Worm (Caenorhabditis elegans) whole organism, L2 larva: ENCODE measurements around the gene F13H8.1.

ENCODE experiments used
- F13H6.1 ChIP-seq: sonication (generic microtip); optimal IDR thresholded peaks from 2 replicates; lab custom pipeline; 2016; ENCODE audit warnings: missing genetic modification characterization, missing compliant biosample characterization
- ZK546.5 ChIP-seq: sonication (generic microtip); optimal IDR thresholded peaks from 2 replicates; lab custom pipeline; 2017; ENCODE audit warnings: missing biosample characterization, missing genetic modification characterization
- ama-1 ChIP-seq: fragments of 150-350 bp; optimal IDR thresholded peaks from 2 replicates; lab custom pipeline; 2018; ENCODE audit warnings: inconsistent platforms
- blmp-1 ChIP-seq: sonication (generic microtip); optimal IDR thresholded peaks from 2 replicates; lab custom pipeline; 2017; ENCODE audit warnings: missing genetic modification characterization, mild to moderate bottlenecking, missing compliant biosample characterization, antibody characterized with exemption, moderate library complexity; ENCODE audit not compliant: insufficient read depth
- ceh-16 ChIP-seq: fragments of 150-350 bp; optimal IDR thresholded peaks from 2 replicates; lab custom pipeline; 2014; ENCODE audit warnings: missing biosample characterization, missing genetic modification characterization
- dmd-4 ChIP-seq: sonication (generic microtip); optimal IDR thresholded peaks from 2 replicates; lab custom pipeline; 2017; ENCODE audit warnings: missing biosample characterization, missing genetic modification characterization
- egl-27 ChIP-seq: sonication (generic microtip); optimal IDR thresholded peaks from 3 replicates; lab custom pipeline; 2017; ENCODE audit warnings: missing biosample characterization, missing genetic modification reagents, missing genetic modification characterization
- elt-3 ChIP-seq: sonication (generic microtip); optimal IDR thresholded peaks from 2 replicates; lab custom pipeline; 2017; ENCODE audit warnings: missing biosample characterization, missing genetic modification characterization
- lin-39 ChIP-seq: fragments of 150-350 bp; optimal IDR thresholded peaks from 2 replicates; lab custom pipeline; 2014; ENCODE audit warnings: missing biosample characterization, missing genetic modification reagents, missing genetic modification characterization
- lsy-2 ChIP-seq, 2 experiments: fragments of 150-350 bp in 1 of 2; sonication (generic microtip) in 1 of 2; optimal IDR thresholded peaks; 2 replicates each; lab custom pipeline; 2014 to 2017; ENCODE audit warnings: missing biosample characterization in 2 of 2, missing genetic modification characterization in 2 of 2
- mab-5 ChIP-seq: fragments of 150-350 bp; optimal IDR thresholded peaks from 2 replicates; lab custom pipeline; 2014; ENCODE audit warnings: missing biosample characterization, missing genetic modification characterization
- nhr-12 ChIP-seq: fragments of 150-350 bp; optimal IDR thresholded peaks from 2 replicates; lab custom pipeline; 2014; ENCODE audit warnings: missing biosample characterization, missing genetic modification characterization
- nhr-129 ChIP-seq: fragments of 150-350 bp; optimal IDR thresholded peaks from 2 replicates; lab custom pipeline; 2014; ENCODE audit warnings: missing biosample characterization, missing genetic modification characterization
- nhr-25 ChIP-seq: fragments of 150-350 bp; sonication (generic microtip); optimal IDR thresholded peaks from 3 replicates; lab custom pipeline; 2014; ENCODE audit warnings: missing biosample characterization, missing genetic modification characterization
- nhr-6 ChIP-seq: fragments of 150-350 bp; optimal IDR thresholded peaks from 2 replicates; lab custom pipeline; 2014; ENCODE audit warnings: missing biosample characterization, missing genetic modification characterization
- nhr-77 ChIP-seq: fragments of 150-350 bp; optimal IDR thresholded peaks from 2 replicates; lab custom pipeline; 2014; ENCODE audit warnings: missing biosample characterization, missing genetic modification characterization
- skn-1 ChIP-seq: sonication (generic microtip); optimal IDR thresholded peaks from 2 replicates; lab custom pipeline; 2017; ENCODE audit warnings: missing biosample characterization, missing genetic modification characterization
- snpc-4 ChIP-seq: fragments of 150-350 bp; optimal IDR thresholded peaks from 2 replicates; lab custom pipeline; 2014; ENCODE audit warnings: missing biosample characterization, missing genetic modification characterization
- unc-55 ChIP-seq: fragments of 150-350 bp; sonication (generic microtip); optimal IDR thresholded peaks from 3 replicates; lab custom pipeline; 2014; ENCODE audit warnings: missing biosample characterization, missing genetic modification reagents, missing genetic modification characterization
- ztf-11 ChIP-seq: sonication (generic microtip); optimal IDR thresholded peaks from 2 replicates; lab custom pipeline; 2017; ENCODE audit warnings: missing biosample characterization, missing genetic modification characterization

The F13H8.1 gene

DNA sequence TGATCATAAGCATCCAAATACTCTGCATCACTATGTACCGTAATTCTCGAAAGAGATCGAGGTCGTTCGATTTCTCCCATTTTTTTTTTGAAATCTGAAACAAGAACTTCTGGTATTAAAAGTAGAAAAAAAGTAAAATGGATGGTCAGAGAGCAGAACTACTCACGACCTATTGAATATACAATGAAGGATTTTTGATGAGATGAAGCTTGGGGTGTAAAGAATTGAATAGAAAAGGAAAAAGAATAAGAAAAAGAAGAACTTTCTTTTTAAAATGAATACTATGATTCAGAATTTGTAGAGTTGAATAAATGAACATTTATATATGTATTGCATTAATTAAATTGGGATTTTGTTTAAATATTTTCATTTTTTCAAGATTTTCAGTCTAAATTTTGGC, 50.7 kb downstream of the F13H8.1 start, which contains the start of gene ttc-39B:
ttc-39B (minus strand) TSS at position 101 of the 400 bp plus-strand sequence.
- TF ChIP-seq snpc-4 (no peak), elt-3 (no peak), nhr-6 (tag; lab: Kevin White, UChicago) (no peak), mab-5 (tag; lab: Kevin White, UChicago) (no peak), ceh-16 (tag; lab: Kevin White, UChicago) (no peak), ztf-11 (tag; lab: Kevin White, UChicago) (no peak), F13H6.1 (tag; lab: Kevin White, UChicago) (no peak), unc-55 (GFP tag; lab: Kevin White, UChicago) (no peak), dmd-4 (no peak), egl-27 (no peak), blmp-1 (no peak), ama-1 (lab: Kevin White, UChicago) (no peak), skn-1 (tag; lab: Kevin White, UChicago) (no peak), nhr-25 (no peak), nhr-129 (no peak), nhr-77 (tag; lab: Kevin White, UChicago) (no peak), nhr-12 (tag; lab: Kevin White, UChicago) (no peak), lin-39 (tag; lab: Kevin White, UChicago) (no peak), lsy-2 (tag; optimal IDR thresholded peaks at IDR 0.05; lab: Kevin White, UChicago) (no peak), ZK546.5 (tag; lab: Kevin White, UChicago) (no peak)
- TF ChIP-seq, all 48 proteins: peak for 0
